Worm (Caenorhabditis elegans) whole organism, L1 larva: ENCODE measurements around the gene F46F2.5.
A peak's percentile ranks its signal among the peaks of the same experiment; 100 is the strongest.

ENCODE experiments used
- C34B4.2 ChIP-seq: sonication (generic microtip); optimal IDR thresholded peaks from 2 replicates; lab custom pipeline; 2017; ENCODE audit warnings: mild to moderate bottlenecking, missing genetic modification characterization, missing compliant biosample characterization
- F16B12.6 ChIP-seq: fragments of 150-350 bp; optimal IDR thresholded peaks from 2 replicates; lab custom pipeline; 2014; ENCODE audit warnings: missing biosample characterization, missing genetic modification characterization
- blmp-1 ChIP-seq: fragments of 150-350 bp; optimal IDR thresholded peaks from 2 replicates; lab custom pipeline; 2014; ENCODE audit warnings: missing biosample characterization, missing genetic modification characterization
- ceh-8 ChIP-seq: fragments of 200-800 bp; sonication (Bioruptor generic); optimal IDR thresholded peaks from 2 replicates; lab custom pipeline; 2018; ENCODE audit warnings: mild to moderate bottlenecking, missing genetic modification characterization, moderate library complexity, missing compliant biosample characterization
- ceh-82 ChIP-seq, 3 experiments: fragments of 150-350 bp in 1 of 3; sonication (generic microtip) in 2 of 3; optimal IDR thresholded peaks; 2 replicates each; lab custom pipeline; 2014 to 2017; ENCODE audit warnings: missing biosample characterization in 3 of 3, missing genetic modification characterization in 3 of 3
- ceh-88 ChIP-seq: fragments of 200-800 bp; sonication (Bioruptor generic); IDR thresholded peaks from 2 replicates; pipeline ENCODE4 v1.3.6; 2022; ENCODE audit warnings: missing genetic modification characterization, missing compliant biosample characterization
- ceh-90 ChIP-seq: sonication (generic microtip); optimal IDR thresholded peaks from 2 replicates; lab custom pipeline; 2016; ENCODE audit warnings: missing genetic modification characterization, missing compliant biosample characterization
- ces-1 ChIP-seq: fragments of 150-350 bp; optimal IDR thresholded peaks from 2 replicates; lab custom pipeline; 2014; ENCODE audit warnings: missing biosample characterization, missing genetic modification reagents, missing genetic modification characterization
- dpl-1 ChIP-seq, 3 experiments: fragments of 150-350 bp in 2 of 3; sonication (generic microtip) in 1 of 3; optimal IDR thresholded peaks; 2 replicates each; lab custom pipeline; 2014 to 2017; ENCODE audit warnings: missing biosample characterization in 3 of 3, missing genetic modification characterization in 3 of 3, missing genetic modification reagents in 3 of 3
- efl-1 ChIP-seq, 4 experiments: fragments of 150-350 bp; optimal IDR thresholded peaks in 3 of 4; peaks in 1 of 4; 1 replicate in 1 of 4; 2 replicates in 3 of 4; lab custom pipeline; 2014; ENCODE audit warnings: missing biosample characterization in 2 of 4, missing genetic modification characterization in 2 of 4, missing genetic modification reagents in 2 of 4
- egl-27 ChIP-seq, 2 experiments: fragments of 150-350 bp in 1 of 2; sonication (generic microtip); optimal IDR thresholded peaks; 3 replicates each; lab custom pipeline; 2017 to 2018; ENCODE audit warnings: missing biosample characterization in 2 of 2, missing genetic modification characterization in 2 of 2, missing genetic modification reagents in 2 of 2
- elt-3 ChIP-seq, 6 experiments: fragments of 150-350 bp in 1 of 6; sonication (generic microtip); optimal IDR thresholded peaks; 2 replicates each; lab custom pipeline; 2017 to 2018; ENCODE audit warnings: missing biosample characterization in 6 of 6, missing genetic modification characterization in 6 of 6, inconsistent platforms in 1 of 6
- fos-1 ChIP-seq: fragments of 150-350 bp; optimal IDR thresholded peaks from 2 replicates; lab custom pipeline; 2014; ENCODE audit warnings: missing biosample characterization, missing genetic modification characterization
- hlh-17 ChIP-seq: fragments of 200-800 bp; sonication (Bioruptor generic); optimal IDR thresholded peaks from 2 replicates; lab custom pipeline; 2018; ENCODE audit warnings: missing genetic modification characterization, mild to moderate bottlenecking, missing compliant biosample characterization, moderate library complexity, borderline replicate concordance
- isw-1 ChIP-seq: fragments of 200-800 bp; sonication (Bioruptor generic); IDR thresholded peaks from 2 replicates; pipeline ENCODE4 v1.3.6; 2022; ENCODE audit warnings: missing genetic modification characterization, missing compliant biosample characterization
- jun-1 ChIP-seq: fragments of 150-350 bp; optimal IDR thresholded peaks from 2 replicates; lab custom pipeline; 2014; ENCODE audit warnings: missing biosample characterization, missing genetic modification reagents, missing genetic modification characterization
- lin-14 ChIP-seq: fragments of 200-800 bp; sonication (Bioruptor generic); optimal IDR thresholded peaks from 2 replicates; lab custom pipeline; 2018; ENCODE audit warnings: mild to moderate bottlenecking, missing genetic modification characterization, moderate library complexity, missing compliant biosample characterization
- lsy-2 ChIP-seq, 2 experiments: fragments of 150-350 bp; optimal IDR thresholded peaks; 2 replicates each; lab custom pipeline; 2014; ENCODE audit warnings: missing biosample characterization in 2 of 2, missing genetic modification characterization in 2 of 2
- mab-9 ChIP-seq: fragments of 200-800 bp; sonication (Bioruptor generic); IDR thresholded peaks from 2 replicates; pipeline ENCODE4 v1.3.6; 2022; ENCODE audit warnings: missing genetic modification reagents, missing genetic modification characterization, missing compliant biosample characterization
- mep-1 ChIP-seq: fragments of 150-350 bp; optimal IDR thresholded peaks from 2 replicates; lab custom pipeline; 2014; ENCODE audit warnings: missing biosample characterization, missing genetic modification characterization
- nhr-19 ChIP-seq: fragments of 200-800 bp; sonication (Bioruptor generic); conservative IDR thresholded peaks from 2 replicates; pipeline ENCODE4 v1.3.6; 2022; ENCODE audit warnings: missing genetic modification characterization, missing compliant biosample characterization
- nhr-237 ChIP-seq: fragments of 150-350 bp; optimal IDR thresholded peaks from 2 replicates; lab custom pipeline; 2014; ENCODE audit warnings: missing biosample characterization, missing genetic modification characterization
- nhr-28 ChIP-seq: fragments of 150-350 bp; optimal IDR thresholded peaks from 2 replicates; lab custom pipeline; 2014; ENCODE audit warnings: missing biosample characterization, missing genetic modification characterization
- nhr-71 ChIP-seq: sonication (generic microtip); optimal IDR thresholded peaks from 2 replicates; lab custom pipeline; 2016; ENCODE audit warnings: mild to moderate bottlenecking, missing genetic modification characterization, moderate library complexity, missing compliant biosample characterization
- nhr-77 ChIP-seq: fragments of 150-350 bp; optimal IDR thresholded peaks from 2 replicates; lab custom pipeline; 2014; ENCODE audit warnings: missing biosample characterization, missing genetic modification characterization
- nhr-85 ChIP-seq: sonication (generic microtip); peaks from one replicate; lab custom pipeline; 2016; ENCODE audit warnings: missing genetic modification characterization, inconsistent platforms, missing compliant biosample characterization
- nhr-90 ChIP-seq: sonication (generic microtip); optimal IDR thresholded peaks from 2 replicates; lab custom pipeline; 2016; ENCODE audit warnings: mild to moderate bottlenecking, missing genetic modification characterization, missing compliant biosample characterization; ENCODE audit not compliant: poor library complexity
- pag-3 ChIP-seq: sonication (generic microtip); optimal IDR thresholded peaks from 2 replicates; lab custom pipeline; 2017; ENCODE audit warnings: missing genetic modification characterization, mild to moderate bottlenecking, missing compliant biosample characterization, antibody characterized with exemption, borderline replicate concordance; ENCODE audit not compliant: insufficient read depth
- pqm-1 ChIP-seq: sonication (generic microtip); optimal IDR thresholded peaks from 3 replicates; lab custom pipeline; 2017; ENCODE audit warnings: missing biosample characterization, missing genetic modification characterization
- rnt-1 ChIP-seq: sonication (generic microtip); optimal IDR thresholded peaks from 2 replicates; lab custom pipeline; 2016; ENCODE audit warnings: mild to moderate bottlenecking, missing genetic modification characterization, moderate library complexity, missing compliant biosample characterization
- skn-1 ChIP-seq: fragments of 150-350 bp; optimal IDR thresholded peaks from 2 replicates; lab custom pipeline; 2014; ENCODE audit warnings: missing biosample characterization, missing genetic modification characterization
- snpc-4 ChIP-seq: fragments of 150-350 bp; optimal IDR thresholded peaks from 2 replicates; lab custom pipeline; 2014; ENCODE audit warnings: missing biosample characterization, missing genetic modification characterization
- snu-23 ChIP-seq: sonication (generic microtip); optimal IDR thresholded peaks from 2 replicates; lab custom pipeline; 2016; ENCODE audit warnings: missing genetic modification characterization, missing compliant biosample characterization
- sox-4 ChIP-seq: sonication (generic microtip); optimal IDR thresholded peaks from 2 replicates; lab custom pipeline; 2016; ENCODE audit warnings: missing genetic modification characterization, missing compliant biosample characterization
- sptf-1 ChIP-seq: fragments of 150-350 bp; optimal IDR thresholded peaks from 2 replicates; lab custom pipeline; 2014; ENCODE audit warnings: missing biosample characterization, missing genetic modification characterization
- sup-37 ChIP-seq: fragments of 200-800 bp; sonication (Bioruptor generic); optimal IDR thresholded peaks from 2 replicates; lab custom pipeline; 2018; ENCODE audit warnings: mild to moderate bottlenecking, missing genetic modification characterization, missing compliant biosample characterization
- unc-62 ChIP-seq: fragments of 150-350 bp; optimal IDR thresholded peaks from 2 replicates; lab custom pipeline; 2014; ENCODE audit warnings: missing biosample characterization, missing genetic modification reagents, missing genetic modification characterization
- unc-86 ChIP-seq: sonication (generic microtip); optimal IDR thresholded peaks from 2 replicates; lab custom pipeline; 2016; ENCODE audit warnings: missing genetic modification characterization, missing compliant biosample characterization
- unc-98 ChIP-seq: fragments of 200-800 bp; sonication (Bioruptor generic); IDR thresholded peaks from 2 replicates; pipeline ENCODE4 v1.3.6; 2022; ENCODE audit warnings: missing genetic modification characterization, missing compliant biosample characterization
- vab-15 ChIP-seq: sonication (generic microtip); optimal IDR thresholded peaks from 2 replicates; lab custom pipeline; 2017; ENCODE audit warnings: missing genotype, mild to moderate bottlenecking, missing genetic modification characterization, missing compliant biosample characterization
- xbp-1 ChIP-seq: sonication (generic microtip); optimal IDR thresholded peaks from 2 replicates; lab custom pipeline; 2016; ENCODE audit warnings: missing genetic modification characterization, missing compliant biosample characterization
- zag-1 ChIP-seq: fragments of 150-350 bp; optimal IDR thresholded peaks from 2 replicates; lab custom pipeline; 2014; ENCODE audit warnings: missing biosample characterization, missing genetic modification characterization
- zip-4 ChIP-seq: fragments of 200-800 bp; sonication (Bioruptor generic); optimal IDR thresholded peaks from 2 replicates; lab custom pipeline; 2018; ENCODE audit warnings: mild to moderate bottlenecking, missing genetic modification characterization, moderate library complexity, missing compliant biosample characterization
- ztf-11 ChIP-seq, 2 experiments: sonication (generic microtip); optimal IDR thresholded peaks; 2 replicates each; lab custom pipeline; 2016 to 2017; ENCODE audit warnings: missing genetic modification characterization in 2 of 2, missing biosample characterization in 1 of 2, missing compliant biosample characterization in 1 of 2

Gene F46F2.5

ce11 chrX:15277714-15278187, 15.2 kb downstream of the F46F2.5 start, which contains the start of gene kin-20:
Gene kin-20, minus strand, starts transcription at chrX:15277764.
- TF ChIP-seq mep-1 (no peak), blmp-1 (peak; percentile 91), C34B4.2 (tag; lab: Kevin White, UChicago) (no peak), sup-37 (GFP tag; lab: Kevin White, UChicago) (no peak), nhr-90 (tag; lab: Kevin White, UChicago) (no peak), hlh-17 (GFP tag; lab: Kevin White, UChicago) (no peak)

- TF ChIP-seq nhr-77 (tag; lab: Kevin White, UChicago) (no peak), snpc-4 (tag; lab: Kevin White, UChicago) (peak; percentile 88), rnt-1 (peak; percentile 3)
Measured at ce11 chrX:15278593-15278992, 16.1 kb downstream of the F46F2.5 start.

- TF ChIP-seq fos-1 (no peak), ceh-90 (tag; lab: Kevin White, UChicago) (no peak), zip-4 (GFP tag; lab: Kevin White, UChicago) (peak; percentile 37), snpc-4 (tag; lab: Kevin White, UChicago) (peak; percentile 16), skn-1 (tag; lab: Kevin White, UChicago) (peak; percentile 36), jun-1 (peak; percentile 67), nhr-19 (GFP tag; lab: Robert Waterston, UW) (0 out of 2 replicates have a peak, but pooled peaks have one; percentile 4), nhr-77 (tag; lab: Kevin White, UChicago) (peak; percentile 48), lin-14 (peak; percentile 44), ceh-8 (GFP tag; lab: Kevin White, UChicago) (no peak), ceh-82 (tag; optimal IDR thresholded peaks at IDR 0.05; lab: Kevin White, UChicago) (peak in 1 of 3 experiments; percentile 18), nhr-237 (tag; lab: Kevin White, UChicago) (no peak), blmp-1 (peak; percentile 30), egl-27 (tag; optimal IDR thresholded peaks at IDR 0.05; lab: Kevin White, UChicago) (peak in 1 of 2 experiments; percentile 20), efl-1 (optimal IDR thresholded peaks at IDR 0.05; lab: Kevin White, UChicago) (peak in 1 of 2 experiments; percentile 33), efl-1 (GFP tag; optimal IDR thresholded peaks at IDR 0.05 in 1 of 2; lab: Kevin White, UChicago) (peak in 1 of 2 experiments; percentile 90), lsy-2 (tag; optimal IDR thresholded peaks at IDR 0.05; lab: Kevin White, UChicago) (peak in 1 of 2 experiments; percentile 5), unc-98 (GFP tag; lab: Robert Waterston, UW) (no peak), nhr-85 (tag; lab: Kevin White, UChicago) (peak; percentile 60)
Measured at ce11 chrX:15279301-15279700, 16.8 kb downstream of the F46F2.5 start.

- TF ChIP-seq pqm-1 (tag; lab: Kevin White, UChicago) (no peak), sox-4 (tag; lab: Kevin White, UChicago) (no peak), rnt-1 (no peak), snu-23 (GFP tag; lab: Kevin White, UChicago) (no peak), elt-3 (tag; optimal IDR thresholded peaks at IDR 0.05; lab: Kevin White, UChicago) (no peak), nhr-71 (tag; lab: Kevin White, UChicago) (no peak), hlh-17 (GFP tag; lab: Kevin White, UChicago) (no peak), blmp-1 (no peak), zip-4 (GFP tag; lab: Kevin White, UChicago) (no peak)
Measured at ce11 chrX:15280318-15280717, 17.8 kb downstream of the F46F2.5 start.

- TF ChIP-seq ces-1 (GFP tag; lab: Kevin White, UChicago) (no peak), F16B12.6 (tag; lab: Kevin White, UChicago) (no peak), ceh-82 (tag; optimal IDR thresholded peaks at IDR 0.05; lab: Kevin White, UChicago) (peak in 1 of 3 experiments; percentile 47), ztf-11 (tag; optimal IDR thresholded peaks at IDR 0.05; lab: Kevin White, UChicago) (no peak), isw-1 (no peak), nhr-237 (tag; lab: Kevin White, UChicago) (no peak), zag-1 (tag; lab: Kevin White, UChicago) (no peak), unc-86 (no peak), nhr-28 (tag; lab: Kevin White, UChicago) (no peak), dpl-1 (GFP tag; optimal IDR thresholded peaks at IDR 0.05; lab: Kevin White, UChicago) (peak in 1 of 3 experiments; percentile 8), sptf-1 (tag; lab: Kevin White, UChicago) (no peak), unc-98 (GFP tag; lab: Robert Waterston, UW) (no peak), unc-62 (GFP tag; lab: Kevin White, UChicago) (no peak), mab-9 (GFP tag; lab: Robert Waterston, UW) (no peak), xbp-1 (tag; lab: Kevin White, UChicago) (peak; percentile 17), pag-3 (tag; lab: Kevin White, UChicago) (no peak), ceh-88 (GFP tag; lab: Robert Waterston, UW) (no peak), vab-15 (no peak)
Measured at ce11 chrX:15281248-15281647, 18.7 kb downstream of the F46F2.5 start.
